Worm (Caenorhabditis elegans) whole organism, L4 larva: ENCODE data around the gene srbc-43.
A peak's percentile ranks its signal among the peaks of the same experiment; 100 is the strongest.

Experiments
- D1046.2 ChIP-seq: fragments of 200-800 bp; sonication (Bioruptor generic); IDR thresholded peaks from 2 replicates; pipeline ENCODE4 v1.3.6; 2022; ENCODE audit warnings: missing genetic modification characterization, missing compliant biosample characterization
- F37D6.2 ChIP-seq: sonication (generic microtip); optimal IDR thresholded peaks from 2 replicates; lab custom pipeline; 2016; ENCODE audit warnings: mild to moderate bottlenecking, missing genetic modification characterization, missing compliant biosample characterization
- F49E8.2 ChIP-seq: sonication (generic microtip); optimal IDR thresholded peaks from 2 replicates; lab custom pipeline; 2016; ENCODE audit warnings: missing compliant biosample characterization, mild to moderate bottlenecking, missing genetic modification characterization, borderline replicate concordance
- Y48G9A.11 ChIP-seq: fragments of 200-800 bp; sonication (Bioruptor generic); IDR thresholded peaks from 2 replicates; pipeline ENCODE4 v1.3.6; 2022; ENCODE audit warnings: missing genetic modification reagents, missing genetic modification characterization, missing compliant biosample characterization
- Y75B8A.6 ChIP-seq: fragments of 200-800 bp; sonication (Bioruptor generic); IDR thresholded peaks from 2 replicates; pipeline ENCODE4 v1.3.6; 2022; ENCODE audit warnings: missing genetic modification reagents, missing genetic modification characterization, missing compliant biosample characterization
- ZK546.5 ChIP-seq, 2 experiments: sonication (generic microtip); optimal IDR thresholded peaks; 2 replicates each; lab custom pipeline; 2017; ENCODE audit warnings: missing biosample characterization in 2 of 2, missing genetic modification characterization in 2 of 2
- aha-1 ChIP-seq: fragments of 150-350 bp; peaks from one replicate; lab custom pipeline; 2014; ENCODE audit warnings: missing biosample characterization, missing genetic modification characterization
- daf-8 ChIP-seq: fragments of 200-800 bp; sonication (Bioruptor generic); IDR thresholded peaks from 2 replicates; pipeline ENCODE4 v1.3.6; 2022; ENCODE audit warnings: missing genetic modification characterization, missing compliant biosample characterization
- dmd-6 ChIP-seq: fragments of 200-800 bp; sonication (Bioruptor generic); IDR thresholded peaks from 2 replicates; pipeline ENCODE4 v1.3.6; 2022; ENCODE audit warnings: missing genetic modification reagents, missing genetic modification characterization, missing compliant biosample characterization
- fkh-10 ChIP-seq: fragments of 150-350 bp; optimal IDR thresholded peaks from 2 replicates; lab custom pipeline; 2014; ENCODE audit warnings: missing biosample characterization, missing genetic modification reagents, missing genetic modification characterization
- hif-1 ChIP-seq, 2 experiments: sonication (generic microtip); optimal IDR thresholded peaks; 2 replicates each; lab custom pipeline; 2016 to 2017; ENCODE audit warnings: missing compliant biosample characterization in 2 of 2, missing genetic modification characterization in 2 of 2, missing genetic modification reagents in 2 of 2, missing genotype in 2 of 2, mild to moderate bottlenecking in 1 of 2
- hlh-11 ChIP-seq: fragments of 200-800 bp; sonication (Bioruptor generic); optimal IDR thresholded peaks from 2 replicates; lab custom pipeline; 2018; ENCODE audit warnings: mild to moderate bottlenecking, missing genetic modification characterization, missing compliant biosample characterization
- hlh-30 ChIP-seq: sonication (generic microtip); optimal IDR thresholded peaks from 2 replicates; lab custom pipeline; 2017; ENCODE audit warnings: antibody characterized with exemption, mild to moderate bottlenecking, missing genetic modification characterization, missing compliant biosample characterization; ENCODE audit not compliant: insufficient read depth
- hmg-1.1 ChIP-seq: fragments of 200-800 bp; sonication (Bioruptor generic); IDR thresholded peaks from 2 replicates; pipeline ENCODE4 v1.3.6; 2022; ENCODE audit warnings: missing genetic modification reagents, missing genetic modification characterization, missing compliant biosample characterization
- lir-3 ChIP-seq: sonication (generic microtip); optimal IDR thresholded peaks from 2 replicates; lab custom pipeline; 2016; ENCODE audit warnings: mild to moderate bottlenecking, missing genetic modification characterization, missing compliant biosample characterization
- lsy-2 ChIP-seq, 2 experiments: fragments of 150-350 bp in 1 of 2; sonication (generic microtip) in 1 of 2; optimal IDR thresholded peaks; 2 replicates each; lab custom pipeline; 2014 to 2017; ENCODE audit warnings: missing biosample characterization in 2 of 2, missing genetic modification characterization in 2 of 2
- madf-9 ChIP-seq: fragments of 200-800 bp; sonication (Bioruptor generic); conservative IDR thresholded peaks from 2 replicates; pipeline ENCODE4 v1.3.6; 2022; ENCODE audit warnings: missing genetic modification reagents, missing genetic modification characterization, missing compliant biosample characterization
- mdl-1 ChIP-seq, 2 experiments: fragments of 150-350 bp in 1 of 2; sonication (generic microtip) in 1 of 2; optimal IDR thresholded peaks; 2 replicates each; lab custom pipeline; 2014 to 2017; ENCODE audit warnings: missing biosample characterization in 2 of 2, missing genetic modification characterization in 2 of 2
- mep-1 ChIP-seq: fragments of 150-350 bp; sonication (generic microtip); optimal IDR thresholded peaks from 3 replicates; lab custom pipeline; 2014; ENCODE audit warnings: missing biosample characterization, missing genetic modification characterization
- mes-2 ChIP-seq: sonication (generic microtip); optimal IDR thresholded peaks from 2 replicates; lab custom pipeline; 2016; ENCODE audit warnings: missing genotype, mild to moderate bottlenecking, missing genetic modification characterization, missing compliant biosample characterization; ENCODE audit not compliant: poor library complexity, severe bottlenecking
- mxl-2 ChIP-seq: fragments of 200-800 bp; sonication (Bioruptor generic); conservative IDR thresholded peaks from 2 replicates; pipeline ENCODE4 v1.3.6; 2022; ENCODE audit warnings: missing genetic modification reagents, missing genetic modification characterization, missing compliant biosample characterization
- mxl-3 ChIP-seq: fragments of 200-800 bp; sonication (Bioruptor generic); optimal IDR thresholded peaks from 2 replicates; lab custom pipeline; 2018; ENCODE audit warnings: mild to moderate bottlenecking, missing genetic modification characterization, missing compliant biosample characterization
- nhr-102 ChIP-seq: sonication (generic microtip); optimal IDR thresholded peaks from 2 replicates; lab custom pipeline; 2016; ENCODE audit warnings: mild to moderate bottlenecking, missing genetic modification characterization, moderate library complexity, missing compliant biosample characterization
- pha-4 ChIP-seq, 2 experiments: fragments of 150-350 bp in 1 of 2; fragments of 200-800 bp in 1 of 2; sonication (Bioruptor generic) in 1 of 2; IDR thresholded peaks in 1 of 2; optimal IDR thresholded peaks in 1 of 2; 2 replicates each; pipeline versions ENCODE4 v1.3.6 to Lab custom; 2014 to 2022; ENCODE audit warnings: missing genetic modification characterization in 2 of 2, missing genetic modification reagents in 2 of 2, missing biosample characterization in 1 of 2, missing compliant biosample characterization in 1 of 2
- rbr-2 ChIP-seq: sonication (generic microtip); optimal IDR thresholded peaks from 2 replicates; lab custom pipeline; 2016; ENCODE audit warnings: missing genotype, missing genetic modification characterization, missing compliant biosample characterization
- saeg-2 ChIP-seq: fragments of 200-800 bp; sonication (Bioruptor generic); IDR thresholded peaks from 2 replicates; pipeline ENCODE4 v1.3.6; 2022; ENCODE audit warnings: missing genetic modification reagents, missing genetic modification characterization, missing compliant biosample characterization
- unc-62 ChIP-seq, 3 experiments: fragments of 150-350 bp in 1 of 3; sonication (generic microtip); optimal IDR thresholded peaks in 2 of 3; peaks in 1 of 3; 1 replicate in 1 of 3; 2 replicates in 2 of 3; lab custom pipeline; 2014 to 2017; ENCODE audit warnings: missing biosample characterization in 3 of 3, missing genetic modification characterization in 3 of 3, missing genetic modification reagents in 3 of 3, missing genotype in 1 of 3
- zfp-2 ChIP-seq: sonication (generic microtip); optimal IDR thresholded peaks from 2 replicates; lab custom pipeline; 2016; ENCODE audit warnings: mild to moderate bottlenecking, missing genetic modification characterization, missing compliant biosample characterization
- zip-11 ChIP-seq: fragments of 200-800 bp; sonication (Bioruptor generic); IDR thresholded peaks from 2 replicates; pipeline ENCODE4 v1.3.6; 2022; ENCODE audit warnings: missing genetic modification characterization, missing compliant biosample characterization
- ztf-11 ChIP-seq: fragments of 150-350 bp; optimal IDR thresholded peaks from 2 replicates; lab custom pipeline; 2014; ENCODE audit warnings: missing biosample characterization, missing genetic modification characterization

Gene srbc-43

ce11 chrV:12819792-12820453, 29.6 kb upstream of the srbc-43 start, which contains the start of the genes ZC443.4 and ugt-18 (continued):
- TF ChIP-seq mes-2 (tag; lab: Kevin White, UChicago) (no peak), F49E8.2 (tag; lab: Kevin White, UChicago) (no peak), unc-62 (GFP tag; optimal IDR thresholded peaks at IDR 0.05 in 1 of 2; lab: Kevin White, UChicago) (peak in 1 of 2 experiments; percentile 63), unc-62 (tag; optimal IDR thresholded peaks at IDR 0.05; lab: Kevin White, UChicago) (no peak)

ce11 chrV:12819155-12819554, 28.8 kb upstream of the srbc-43 start:
- TF ChIP-seq Y75B8A.6 (no peak), F37D6.2 (tag; lab: Kevin White, UChicago) (peak; percentile 75), mdl-1 (tag; optimal IDR thresholded peaks at IDR 0.05; lab: Kevin White, UChicago) (peak in 1 of 2 experiments; percentile 70), lir-3 (no peak), aha-1 (peak; percentile 97), dmd-6 (GFP tag; lab: Robert Waterston, UW) (0 out of 2 replicates have a peak, but pooled peaks have one; percentile 11), lsy-2 (tag; optimal IDR thresholded peaks at IDR 0.05; lab: Kevin White, UChicago) (peak; percentile 3 to 50), fkh-10 (GFP tag; lab: Kevin White, UChicago) (peak; percentile 61), hmg-1.1 (GFP tag; lab: Robert Waterston, UW) (peak; percentile 79), hlh-11 (peak; percentile 41), hlh-30 (peak; percentile 83), daf-8 (GFP tag; lab: Robert Waterston, UW) (no peak), mxl-3 (peak; percentile 11), madf-9 (GFP tag; lab: Robert Waterston, UW) (no peak), hif-1 (tag; optimal IDR thresholded peaks at IDR 0.05; lab: Kevin White, UChicago) (peak in 1 of 2 experiments; percentile 39), mep-1 (tag; lab: Kevin White, UChicago) (peak; percentile 63), ztf-11 (tag; lab: Kevin White, UChicago) (no peak), zip-11 (GFP tag; lab: Robert Waterston, UW) (no peak), D1046.2 (GFP tag; lab: Robert Waterston, UW) (no peak), pha-4 (GFP tag; IDR thresholded peaks at IDR 0.05; lab: Robert Waterston, UW) (no peak), pha-4 (tag; optimal IDR thresholded peaks at IDR 0.05; lab: Kevin White, UChicago) (no peak), rbr-2 (peak; percentile 79)

- TF ChIP-seq F49E8.2 (tag; lab: Kevin White, UChicago) (no peak), unc-62 (GFP tag; optimal IDR thresholded peaks at IDR 0.05 in 1 of 2; lab: Kevin White, UChicago) (peak in 1 of 2 experiments; percentile 10), unc-62 (tag; optimal IDR thresholded peaks at IDR 0.05; lab: Kevin White, UChicago) (no peak), mxl-3 (no peak), ZK546.5 (tag; optimal IDR thresholded peaks at IDR 0.05; lab: Kevin White, UChicago) (no peak), saeg-2 (GFP tag; lab: Robert Waterston, UW) (no peak)
Observed at ce11 chrV:12818486-12818885, 28.2 kb upstream of the srbc-43 start.

ce11 chrV:12816672-12817071, 26.4 kb upstream of the srbc-43 start:
- TF ChIP-seq Y48G9A.11 (GFP tag; lab: Robert Waterston, UW) (no peak), Y75B8A.6 (no peak), hlh-30 (peak; percentile 37), zfp-2 (tag; lab: Kevin White, UChicago) (no peak), nhr-102 (tag; lab: Kevin White, UChicago) (no peak), lsy-2 (tag; optimal IDR thresholded peaks at IDR 0.05; lab: Kevin White, UChicago) (peak; percentile 12 to 47), unc-62 (GFP tag; optimal IDR thresholded peaks at IDR 0.05 in 1 of 2; lab: Kevin White, UChicago) (peak in 1 of 2 experiments; percentile 74), unc-62 (tag; optimal IDR thresholded peaks at IDR 0.05; lab: Kevin White, UChicago) (no peak), mxl-2 (GFP tag; lab: Robert Waterston, UW) (no peak), mep-1 (tag; lab: Kevin White, UChicago) (peak; percentile 4)
